Fruit fly (Drosophila melanogaster): Measurements from ENCODE around the gene indra.

indra gene

DNA sequence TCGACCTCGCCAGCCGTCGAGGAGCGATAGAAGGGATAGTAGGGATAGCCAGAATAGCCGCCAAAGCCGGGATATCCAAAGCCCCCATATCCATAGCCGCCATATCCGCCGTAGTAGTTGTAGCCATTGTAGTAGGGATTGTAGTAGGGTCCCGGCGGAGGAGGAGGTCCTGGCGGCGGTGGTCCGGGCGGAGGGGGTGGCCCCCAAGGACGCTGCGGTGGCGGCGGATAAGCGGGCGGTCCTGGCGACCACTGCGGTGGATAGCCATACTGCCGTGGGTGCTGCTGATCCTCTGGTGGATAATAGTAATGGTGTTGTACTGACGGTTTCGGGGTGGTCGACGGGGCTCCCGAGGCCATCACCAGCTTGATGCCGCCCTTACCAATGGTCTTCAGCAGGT is 20.0 kb downstream of the indra start:
- no peak for TF ChIP-seq Eip75B (GFP tag; optimal IDR thresholded peaks at IDR 0.05)
- TF ChIP-seq CG15336 (GFP tag; IDR thresholded peaks at IDR 0.05) = no peak
- no peak for TF ChIP-seq CG7368 (GFP tag; optimal IDR thresholded peaks at IDR 0.05)
- no peak for TF ChIP-seq CG11762 (GFP tag; optimal IDR thresholded peaks at IDR 0.05; ENCODE audit: insufficient read depth)
- TF ChIP-seq Met (GFP tag; optimal IDR thresholded peaks at IDR 0.05) = no peak
- TF ChIP-seq CG1621 (tag; optimal IDR thresholded peaks at IDR 0.05) = no peak
- TF ChIP-seq achi (GFP tag; optimal IDR thresholded peaks at IDR 0.05) = no peak
- no peak for TF ChIP-seq lz (GFP tag; optimal IDR thresholded peaks at IDR 0.05)
- TF ChIP-seq dsx (GFP tag; optimal IDR thresholded peaks at IDR 0.05; ENCODE audit: poor library complexity, severe bottlenecking) = no peak

DNA sequence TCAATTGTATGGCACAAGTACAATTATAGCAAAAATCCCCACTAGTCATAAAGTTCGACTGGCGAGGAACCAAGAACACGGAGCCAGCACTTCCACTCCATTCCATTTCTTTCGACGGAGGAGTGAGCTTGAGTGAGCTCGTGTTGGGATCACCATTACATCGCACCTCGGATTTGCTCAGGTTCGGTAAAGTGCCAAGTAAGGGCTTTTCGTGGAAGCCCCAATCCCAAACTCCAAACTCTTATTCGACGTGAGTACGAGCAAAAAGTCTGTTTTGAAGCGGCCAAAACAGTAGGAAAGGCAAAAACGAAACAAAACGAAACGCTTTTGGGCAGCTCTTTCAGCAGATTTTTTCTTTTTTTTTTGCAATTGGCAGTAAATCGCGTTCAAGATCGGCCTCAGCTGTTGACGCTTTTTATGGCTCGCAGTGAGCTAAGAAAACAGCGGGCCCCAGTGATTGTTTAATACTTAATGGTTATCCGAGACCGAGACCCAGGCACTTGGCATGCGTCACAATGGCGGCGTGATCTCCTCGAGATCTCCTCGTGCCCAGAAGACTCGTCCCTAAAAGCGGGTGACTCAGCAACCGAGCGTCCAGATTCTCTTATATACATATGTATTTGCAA is 21.2 kb downstream of the indra start:
- TF ChIP-seq CG6163 (GFP tag; IDR thresholded peaks at IDR 0.05) (peak; percentile 71; the same call in 2 of the 3 replicates), Sox15 (GFP tag; optimal IDR thresholded peaks at IDR 0.05) (no peak), Sox102F (GFP tag; optimal IDR thresholded peaks at IDR 0.05) (peak; percentile 63), topi (GFP tag; optimal IDR thresholded peaks at IDR 0.05) (peak; percentile 8), CG16779 (tag; optimal IDR thresholded peaks at IDR 0.05) (peak; percentile 18), Smox (GFP tag; optimal IDR thresholded peaks at IDR 0.05) (peak; percentile 32), svp (GFP tag) (peak; percentile 82), eg (GFP tag; IDR thresholded peaks at IDR 0.05) (peak; percentile 51; the same call in 2 of the 3 replicates), Met (GFP tag; optimal IDR thresholded peaks at IDR 0.05) (peak; percentile 21), CG1621 (tag; optimal IDR thresholded peaks at IDR 0.05) (no peak), CG6792 (GFP tag; optimal IDR thresholded peaks at IDR 0.05) (peak; percentile 35), CG32006 (GFP tag; optimal IDR thresholded peaks at IDR 0.05) (no peak), Eip75B (GFP tag; optimal IDR thresholded peaks at IDR 0.05) (peak; percentile 9), CG6854 (GFP tag; optimal IDR thresholded peaks at IDR 0.05) (peak; percentile 77), Sox14 (GFP tag; optimal IDR thresholded peaks at IDR 0.05) (peak; percentile 27), esn (GFP tag; optimal IDR thresholded peaks at IDR 0.05) (peak; percentile 28), CG8632 (GFP tag; optimal IDR thresholded peaks at IDR 0.05) (peak; percentile 17), Eip78C (GFP tag) (peak; percentile 16), CG9139 (GFP tag; optimal IDR thresholded peaks at IDR 0.05) (peak; percentile 43), CG15336 (GFP tag; IDR thresholded peaks at IDR 0.05) (0 out of 2 replicates have a peak, but pooled peaks have one; percentile 22), ss (GFP tag; optimal IDR thresholded peaks at IDR 0.05) (peak in 1 of 2 experiments; percentile 39), vri (GFP tag; optimal IDR thresholded peaks at IDR 0.05) (peak; percentile 85), CG34406 (GFP tag; optimal IDR thresholded peaks at IDR 0.05) (peak; percentile 2), CG11294 (GFP tag; IDR thresholded peaks at IDR 0.05) (no peak), CG6808 (GFP tag; optimal IDR thresholded peaks at IDR 0.05) (no peak), Hr4 (GFP tag; optimal IDR thresholded peaks at IDR 0.05) (no peak)

DNA sequence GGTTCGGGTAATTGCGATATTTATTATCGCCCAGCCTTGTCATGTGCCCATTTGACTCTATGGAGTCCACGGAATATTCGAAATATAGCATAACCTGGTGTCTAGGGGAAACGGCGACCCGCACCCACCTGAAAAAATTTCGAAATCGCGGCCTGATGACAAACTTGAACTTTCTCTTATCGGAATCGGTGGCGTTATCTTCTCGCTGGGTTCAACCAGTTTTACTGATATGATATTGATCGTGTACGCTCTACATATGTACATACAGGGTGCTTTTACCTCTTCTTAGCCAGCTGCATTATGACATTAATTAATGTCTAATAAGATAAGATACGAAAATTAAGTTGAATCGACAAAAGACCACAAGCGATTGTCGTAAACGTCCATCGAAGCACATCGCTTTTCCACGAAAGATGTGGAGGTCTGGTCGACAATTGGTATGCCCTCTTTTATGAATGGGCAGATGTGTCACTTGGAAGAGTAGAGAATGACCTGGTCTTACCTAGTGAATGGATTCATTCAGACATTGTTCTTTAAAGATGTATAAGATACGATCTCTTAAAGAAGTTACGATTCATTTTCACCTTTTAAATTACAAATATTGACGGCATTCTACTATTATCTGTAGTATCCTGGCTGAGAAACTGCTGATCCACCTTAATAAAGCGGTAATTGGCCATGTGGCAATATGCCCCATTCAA is 21.8 kb downstream of the indra start:
- TF ChIP-seq Smox (GFP tag; optimal IDR thresholded peaks at IDR 0.05) = peak; percentile 54
- peak; percentile 60 for TF ChIP-seq pdm3 (GFP tag; optimal IDR thresholded peaks at IDR 0.05)
- TF ChIP-seq Hr4 (GFP tag; optimal IDR thresholded peaks at IDR 0.05) = peak; percentile 11
- TF ChIP-seq CG1621 (tag; optimal IDR thresholded peaks at IDR 0.05) = peak; percentile 19
- peak; percentile 17 for TF ChIP-seq CG3032 (tag; optimal IDR thresholded peaks at IDR 0.05)
- TF ChIP-seq Lpt (GFP tag; optimal IDR thresholded peaks at IDR 0.05) = no peak
- TF ChIP-seq Hr39 (GFP tag; optimal IDR thresholded peaks at IDR 0.05) = peak; percentile 48
- peak; percentile 36 for TF ChIP-seq net (GFP tag; optimal IDR thresholded peaks at IDR 0.05)
- TF ChIP-seq salr (GFP tag; optimal IDR thresholded peaks at IDR 0.05) = peak in 1 of 2 experiments; percentile 26
- TF ChIP-seq CG34406 (GFP tag; optimal IDR thresholded peaks at IDR 0.05) = peak; percentile 35
- peak; percentile 60 for TF ChIP-seq topi (GFP tag; optimal IDR thresholded peaks at IDR 0.05)
- TF ChIP-seq cyc (GFP tag; optimal IDR thresholded peaks at IDR 0.05) = peak; percentile 34
- peak; percentile 4 for TF ChIP-seq Ets21C (GFP tag; optimal IDR thresholded peaks at IDR 0.05)
- TF ChIP-seq acj6 (GFP tag; optimal IDR thresholded peaks at IDR 0.05) = peak; percentile 51
- no peak for TF ChIP-seq CG9139 (GFP tag; optimal IDR thresholded peaks at IDR 0.05)
- TF ChIP-seq Sox102F (GFP tag; optimal IDR thresholded peaks at IDR 0.05) = peak; percentile 69
- no peak for TF ChIP-seq CG4318 (GFP tag; optimal IDR thresholded peaks at IDR 0.05)
- no peak for TF ChIP-seq fd85E (GFP tag; optimal IDR thresholded peaks at IDR 0.05)
- peak; percentile 35 for TF ChIP-seq Met (GFP tag; optimal IDR thresholded peaks at IDR 0.05)
- TF ChIP-seq CG11294 (GFP tag; IDR thresholded peaks at IDR 0.05) = no peak
- TF ChIP-seq CG32006 (GFP tag; optimal IDR thresholded peaks at IDR 0.05) = peak; percentile 60
- peak; percentile 54 for TF ChIP-seq OdsH (GFP tag; optimal IDR thresholded peaks at IDR 0.05)
- no peak for TF ChIP-seq CG6854 (GFP tag; optimal IDR thresholded peaks at IDR 0.05)
- no peak for TF ChIP-seq ss (GFP tag; optimal IDR thresholded peaks at IDR 0.05)
- no peak for TF ChIP-seq spab (GFP tag; optimal IDR thresholded peaks at IDR 0.05)
- peak; percentile 13 for TF ChIP-seq dsx (GFP tag; optimal IDR thresholded peaks at IDR 0.05; ENCODE audit: poor library complexity, severe bottlenecking)

All from whole organism, prepupa.